Worm (Caenorhabditis elegans): ENCODE results near the gene ZK686.5.

ce11 chrIII:7805253-7805652 lies 37.9 kb upstream of the ZK686.5 start:
- TF ChIP-seq nhr-237 (tag; optimal IDR thresholded peaks at IDR 0.05) (no peak), nhr-28 (tag; optimal IDR thresholded peaks at IDR 0.05) (no peak), pha-4 (tag; optimal IDR thresholded peaks at IDR 0.05) (no peak), tbx-2 (tag; optimal IDR thresholded peaks at IDR 0.05) (no peak), daf-12 (tag; optimal IDR thresholded peaks at IDR 0.05) (no peak), ceh-82 (tag; optimal IDR thresholded peaks at IDR 0.05) (no peak), lsy-12 (tag; optimal IDR thresholded peaks at IDR 0.05) (no peak)

Data from whole organism, L3 larva.